Fruit fly (Drosophila melanogaster) whole organism, embryonic: ENCODE measurements around the gene SmD1.
A peak's percentile ranks its signal among the peaks of the same experiment; 100 is the strongest.

Source experiments
- CG10462 ChIP-seq: fragments of 200-800 bp; sonication (Bioruptor generic); optimal IDR thresholded peaks from 2 replicates; lab custom pipeline; 2016; ENCODE audit warnings: missing biosample characterization, missing genetic modification characterization
- CG11695 ChIP-seq: fragments of 200-800 bp; sonication (Bioruptor generic); IDR thresholded peaks from 3 replicates; pipeline ENCODE4 v1.3.6; 2022; ENCODE audit warnings: missing biosample characterization, missing genetic modification characterization
- CG12391 ChIP-seq: fragments of 200-800 bp; sonication (Bioruptor generic); optimal IDR thresholded peaks from 3 replicates; lab custom pipeline; 2018; ENCODE audit warnings: missing biosample characterization, mild to moderate bottlenecking, missing genetic modification characterization, moderate library complexity
- CG12942 ChIP-seq: fragments of 200-800 bp; sonication (Bioruptor generic); optimal IDR thresholded peaks from 3 replicates; lab custom pipeline; 2016; ENCODE audit warnings: missing biosample characterization, missing genetic modification characterization
- CG13894 ChIP-seq: fragments of 200-800 bp; sonication (Bioruptor generic); optimal IDR thresholded peaks from 3 replicates; lab custom pipeline; 2018; ENCODE audit warnings: missing biosample characterization, mild to moderate bottlenecking, missing genetic modification characterization, moderate library complexity
- CG16815 ChIP-seq: fragments of 200-800 bp; sonication (Bioruptor generic); optimal IDR thresholded peaks from 3 replicates; lab custom pipeline; 2017; ENCODE audit warnings: missing biosample characterization, mild to moderate bottlenecking, missing genetic modification characterization
- CG17328 ChIP-seq: fragments of 200-800 bp; sonication (Bioruptor generic); IDR thresholded peaks from 2 replicates; pipeline ENCODE4 v1.3.6; 2022; ENCODE audit warnings: missing biosample characterization, missing genetic modification characterization
- CG17568 ChIP-seq: fragments of 200-800 bp; sonication (Bioruptor generic); optimal IDR thresholded peaks from 2 replicates; lab custom pipeline; 2018; ENCODE audit warnings: missing biosample characterization, mild to moderate bottlenecking, missing genetic modification characterization, moderate library complexity
- CG17912 ChIP-seq: fragments of 200-800 bp; sonication (Bioruptor generic); optimal IDR thresholded peaks from 2 replicates; lab custom pipeline; 2018; ENCODE audit warnings: missing biosample characterization, mild to moderate bottlenecking, missing genetic modification characterization
- CG1832 ChIP-seq: fragments of 200-800 bp; sonication (Bioruptor generic); optimal IDR thresholded peaks from 2 replicates; lab custom pipeline; 2017; ENCODE audit warnings: missing biosample characterization, mild to moderate bottlenecking, missing genetic modification characterization, inconsistent platforms
- CG2120 ChIP-seq: fragments of 200-800 bp; sonication (Bioruptor generic); optimal IDR thresholded peaks from 3 replicates; lab custom pipeline; 2016; ENCODE audit warnings: missing biosample characterization, missing genetic modification characterization
- CG2678 ChIP-seq: fragments of 200-800 bp; sonication (Bioruptor generic); optimal IDR thresholded peaks from 3 replicates; lab custom pipeline; 2019; ENCODE audit warnings: missing biosample characterization, mild to moderate bottlenecking, missing genetic modification characterization, moderate library complexity
- CG31365 ChIP-seq: fragments of 200-800 bp; sonication (Bioruptor generic); optimal IDR thresholded peaks from 2 replicates; lab custom pipeline; 2018; ENCODE audit warnings: missing biosample characterization, mild to moderate bottlenecking, missing genetic modification characterization
- CG31441 ChIP-seq: fragments of 200-800 bp; sonication (Bioruptor generic); IDR thresholded peaks from 2 replicates; pipeline ENCODE4 v1.3.6; 2022; ENCODE audit warnings: missing biosample characterization, missing genetic modification characterization
- CG32532 ChIP-seq: fragments of 200-800 bp; sonication (Bioruptor generic); IDR thresholded peaks from 2 replicates; pipeline ENCODE4 v1.3.6; 2022; ENCODE audit warnings: missing biosample characterization, missing genetic modification characterization
- CG33213 ChIP-seq: fragments of 200-800 bp; sonication (Bioruptor generic); optimal IDR thresholded peaks from 3 replicates; lab custom pipeline; 2016; ENCODE audit warnings: missing biosample characterization, missing genetic modification characterization
- CG43689 ChIP-seq: fragments of 200-800 bp; sonication (Bioruptor generic); IDR thresholded peaks from 2 replicates; pipeline ENCODE4 v1.3.6; 2022; ENCODE audit warnings: missing biosample characterization, missing genetic modification characterization
- CG4404 ChIP-seq: fragments of 200-800 bp; sonication (Bioruptor generic); IDR thresholded peaks from 2 replicates; pipeline ENCODE4 v1.3.6; 2022; ENCODE audit warnings: missing biosample characterization, missing genetic modification characterization
- CG6765 ChIP-seq: fragments of 200-800 bp; sonication (Bioruptor generic); optimal IDR thresholded peaks from 3 replicates; lab custom pipeline; 2017; ENCODE audit warnings: missing biosample characterization, mild to moderate bottlenecking, missing genetic modification characterization
- CG7745 ChIP-seq: fragments of 200-800 bp; sonication (Bioruptor generic); optimal IDR thresholded peaks from 2 replicates; lab custom pipeline; 2018; ENCODE audit warnings: missing biosample characterization, mild to moderate bottlenecking, missing genetic modification characterization, moderate library complexity
- CG7786 ChIP-seq: fragments of 200-800 bp; sonication (Bioruptor generic); optimal IDR thresholded peaks from 2 replicates; lab custom pipeline; 2016; ENCODE audit warnings: missing biosample characterization, missing genetic modification characterization
- CG8359 ChIP-seq: fragments of 200-800 bp; sonication (Bioruptor generic); optimal IDR thresholded peaks from 2 replicates; lab custom pipeline; 2017; ENCODE audit warnings: missing biosample characterization, mild to moderate bottlenecking, missing genetic modification characterization, borderline replicate concordance
- CG9727 ChIP-seq: fragments of 200-800 bp; sonication (Bioruptor generic); optimal IDR thresholded peaks from 3 replicates; lab custom pipeline; 2017; ENCODE audit warnings: missing biosample characterization, mild to moderate bottlenecking, missing genetic modification characterization
- CG9817 ChIP-seq: fragments of 200-800 bp; sonication (Bioruptor generic); optimal IDR thresholded peaks from 2 replicates; lab custom pipeline; 2018; ENCODE audit warnings: missing biosample characterization, mild to moderate bottlenecking, missing genetic modification characterization, moderate library complexity
- CTCF ChIP-seq: fragments of 200-800 bp; sonication (Bioruptor generic); optimal IDR thresholded peaks from 2 replicates; lab custom pipeline; 2017; ENCODE audit warnings: missing biosample characterization, mild to moderate bottlenecking, missing genetic modification characterization, moderate library complexity
- Dip2 ChIP-seq: fragments of 200-800 bp; sonication (Bioruptor generic); IDR thresholded peaks from 2 replicates; pipeline ENCODE4 v1.3.6; 2022; ENCODE audit warnings: missing biosample characterization, missing genetic modification characterization
- E2f2 ChIP-seq: fragments of 200-800 bp; sonication (Bioruptor generic); IDR thresholded peaks from 2 replicates; pipeline ENCODE4 v1.3.6; 2022; ENCODE audit warnings: missing biosample characterization, missing genetic modification characterization
- Meics ChIP-seq: fragments of 200-800 bp; sonication (Bioruptor generic); optimal IDR thresholded peaks from 2 replicates; lab custom pipeline; 2017; ENCODE audit warnings: missing biosample characterization, mild to moderate bottlenecking, missing genetic modification characterization
- NfI ChIP-seq: fragments of 200-800 bp; sonication (Bioruptor generic); optimal IDR thresholded peaks from 3 replicates; lab custom pipeline; 2018; ENCODE audit warnings: missing biosample characterization, mild to moderate bottlenecking, missing genetic modification characterization, moderate library complexity
- Oli ChIP-seq: fragments of 200-800 bp; sonication (Bioruptor generic); optimal IDR thresholded peaks from 2 replicates; lab custom pipeline; 2018; ENCODE audit warnings: missing biosample characterization, mild to moderate bottlenecking, missing genetic modification characterization, moderate library complexity
- Pdp1 ChIP-seq, 2 experiments: fragments of 200-800 bp; sonication (Bioruptor generic); optimal IDR thresholded peaks; 3 replicates each; lab custom pipeline; 2016; ENCODE audit warnings: missing biosample characterization in 2 of 2, missing genetic modification characterization in 2 of 2, mild to moderate bottlenecking in 1 of 2, moderate library complexity in 1 of 2
- Sry-δ ChIP-seq: fragments of 200-800 bp; sonication (Bioruptor generic); optimal IDR thresholded peaks from 2 replicates; lab custom pipeline; 2016; ENCODE audit warnings: missing biosample characterization, missing genetic modification characterization
- YL-1 ChIP-seq: fragments of 200-800 bp; sonication (Bioruptor generic); optimal IDR thresholded peaks from 3 replicates; lab custom pipeline; 2017; ENCODE audit warnings: missing biosample characterization, mild to moderate bottlenecking, missing genetic modification characterization
- aop ChIP-seq: fragments of 200-800 bp; sonication (Bioruptor generic); IDR thresholded peaks from 2 replicates; pipeline ENCODE4 v1.3.6; 2022; ENCODE audit warnings: missing biosample characterization, missing genetic modification characterization
- cato ChIP-seq: fragments of 200-800 bp; sonication (Bioruptor generic); optimal IDR thresholded peaks from 2 replicates; lab custom pipeline; 2016; ENCODE audit warnings: missing biosample characterization, missing genetic modification characterization, borderline replicate concordance
- croc ChIP-seq: fragments of 200-800 bp; sonication (Bioruptor generic); conservative IDR thresholded peaks from 3 replicates; pipeline ENCODE4 v1.3.6; 2022; ENCODE audit warnings: missing biosample characterization, missing genetic modification characterization
- dmrt11E ChIP-seq: fragments of 200-800 bp; sonication (Bioruptor generic); optimal IDR thresholded peaks from 3 replicates; lab custom pipeline; 2018; ENCODE audit warnings: missing biosample characterization, mild to moderate bottlenecking, missing genetic modification characterization, moderate library complexity
- fd96Cb ChIP-seq: fragments of 200-800 bp; sonication (Bioruptor generic); optimal IDR thresholded peaks from 2 replicates; lab custom pipeline; 2018; ENCODE audit warnings: missing biosample characterization, mild to moderate bottlenecking, missing genetic modification characterization, moderate library complexity
- hbn ChIP-seq: fragments of 200-800 bp; sonication (Bioruptor generic); IDR thresholded peaks from 2 replicates; pipeline ENCODE4 v1.3.6; 2022; ENCODE audit warnings: missing biosample characterization, missing genetic modification characterization; ENCODE audit not compliant: partially characterized antibody
- inv ChIP-seq: fragments of 200-800 bp; sonication (Bioruptor generic); IDR thresholded peaks from 2 replicates; pipeline ENCODE4 v1.3.6; 2022; ENCODE audit warnings: missing biosample characterization, missing genetic modification characterization; ENCODE audit not compliant: partially characterized antibody
- kay ChIP-seq: fragments of 200-800 bp; sonication (Bioruptor generic); optimal IDR thresholded peaks from 2 replicates; lab custom pipeline; 2016; ENCODE audit warnings: missing biosample characterization, missing genetic modification characterization
- lmd ChIP-seq: fragments of 200-800 bp; sonication (Bioruptor generic); IDR thresholded peaks from 2 replicates; pipeline ENCODE4 v1.3.6; 2022; ENCODE audit warnings: missing biosample characterization, missing genetic modification characterization
- otp ChIP-seq: fragments of 200-800 bp; sonication (Bioruptor generic); IDR thresholded peaks from 3 replicates; pipeline ENCODE4, ENCODE4 v1.3.6; 2022; ENCODE audit warnings: missing biosample characterization, missing genetic modification characterization
- pita ChIP-seq: fragments of 200-800 bp; sonication (Bioruptor generic); optimal IDR thresholded peaks from 2 replicates; lab custom pipeline; 2017; ENCODE audit warnings: missing biosample characterization, mild to moderate bottlenecking, missing genetic modification characterization
- ranshi ChIP-seq: fragments of 200-800 bp; sonication (Bioruptor generic); IDR thresholded peaks from 2 replicates; pipeline ENCODE4 v1.3.6; 2022; ENCODE audit warnings: missing biosample characterization, missing genetic modification characterization
- scrt ChIP-seq: fragments of 200-800 bp; sonication (Bioruptor generic); optimal IDR thresholded peaks from 2 replicates; lab custom pipeline; 2018; ENCODE audit warnings: missing biosample characterization, mild to moderate bottlenecking, missing genetic modification characterization, moderate library complexity
- sens-2 ChIP-seq: fragments of 200-800 bp; sonication (Bioruptor generic); IDR thresholded peaks from 2 replicates; pipeline ENCODE4 v1.3.6; 2022; ENCODE audit warnings: missing biosample characterization, missing genetic modification characterization
- shn ChIP-seq: fragments of 200-800 bp; sonication (Bioruptor generic); optimal IDR thresholded peaks from 3 replicates; lab custom pipeline; 2016; ENCODE audit warnings: missing biosample characterization, missing genetic modification characterization
- sima ChIP-seq: fragments of 200-800 bp; sonication (Bioruptor generic); optimal IDR thresholded peaks from 2 replicates; lab custom pipeline; 2016; ENCODE audit warnings: missing biosample characterization, missing genetic modification characterization
- tio ChIP-seq: fragments of 200-800 bp; sonication (Bioruptor generic); optimal IDR thresholded peaks from 2 replicates; lab custom pipeline; 2017; ENCODE audit warnings: missing biosample characterization, missing genetic modification characterization, inconsistent platforms
- zen2 ChIP-seq: fragments of 200-800 bp; sonication (Bioruptor generic); IDR thresholded peaks from 3 replicates; pipeline ENCODE4 v1.3.6; 2022; ENCODE audit warnings: missing biosample characterization, missing genetic modification characterization; ENCODE audit not compliant: partially characterized antibody

SmD1 gene

DNA sequence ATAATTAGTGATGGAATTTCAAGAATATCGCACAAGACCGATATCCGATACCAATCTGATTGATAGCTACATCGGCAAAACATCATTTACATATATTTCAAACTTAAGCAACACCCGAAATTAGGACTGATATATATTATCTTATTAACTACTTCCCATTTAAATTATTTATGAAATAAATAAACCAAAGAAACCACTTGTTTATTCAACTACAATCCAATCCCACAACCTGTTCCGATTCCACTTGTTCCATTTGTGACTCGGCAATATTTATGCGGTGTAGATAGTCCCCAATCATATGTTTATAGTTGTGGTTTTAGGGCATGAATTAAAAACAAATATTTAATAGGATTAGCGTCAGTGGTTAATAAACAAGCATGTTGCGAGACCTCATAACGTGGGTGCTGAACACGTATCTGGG is 20.4 kb upstream of the SmD1 start, which contains the start of the genes CG10973 and Vps13D (continued):
- TF ChIP-seq CG13894 (tag; lab: Kevin White, UChicago) (no peak), CG8359 (GFP tag; lab: Kevin White, UChicago) (peak; percentile 50), CG7745 (tag; lab: Kevin White, UChicago) (no peak), scrt (GFP tag; lab: Kevin White, UChicago) (no peak), CG9727 (GFP tag; lab: Kevin White, UChicago) (no peak), fd96Cb (tag; lab: Kevin White, UChicago) (no peak), cato (GFP tag; lab: Kevin White, UChicago) (no peak), Dip2 (no peak), zen2 (GFP tag; lab: Robert Waterston, UW) (peak; percentile 71; the same call in 2 of the 3 replicates), ranshi (GFP tag; lab: Robert Waterston, UW) (peak; percentile 47; the same call in 1 of the 2 replicates), lmd (GFP tag; lab: Robert Waterston, UW) (no peak), CG9817 (tag; lab: Kevin White, UChicago) (no peak), CG17328 (GFP tag; lab: Robert Waterston, UW) (peak; percentile 51; the same call in 1 of the 2 replicates), CG10462 (GFP tag; lab: Kevin White, UChicago) (no peak), CG1832 (no peak), kay (GFP tag; lab: Kevin White, UChicago) (peak; percentile 1), CG4404 (GFP tag; lab: Robert Waterston, UW) (no peak), sens-2 (GFP tag; lab: Robert Waterston, UW) (no peak), CG2678 (tag; lab: Kevin White, UChicago) (no peak), CG31441 (GFP tag; lab: Robert Waterston, UW) (no peak), hbn (GFP tag; lab: Robert Waterston, UW) (peak; percentile 78; the same call in 1 of the 2 replicates), tio (GFP tag; lab: Kevin White, UChicago) (no peak), Meics (no peak), CG43689 (GFP tag; lab: Robert Waterston, UW) (no peak), inv (peak; percentile 89), pita (GFP tag; lab: Kevin White, UChicago) (peak; percentile 59), E2f2 (GFP tag; lab: Robert Waterston, UW) (peak; percentile 40; the same call in 1 of the 2 replicates), Pdp1 (GFP tag; optimal IDR thresholded peaks at IDR 0.05; lab: Kevin White, UChicago) (no peak), NfI (no peak), CG6765 (GFP tag; lab: Kevin White, UChicago) (no peak), CG11695 (GFP tag; lab: Robert Waterston, UW) (no peak), CG33213 (GFP tag; lab: Kevin White, UChicago) (peak; percentile 71), CG32532 (GFP tag; lab: Robert Waterston, UW) (0 out of 2 replicates have a peak, but pooled peaks have one; percentile 7), dmrt11E (tag; lab: Kevin White, UChicago) (peak; percentile 68), sima (GFP tag; lab: Kevin White, UChicago) (peak; percentile 55), YL-1 (GFP tag; lab: Kevin White, UChicago) (peak; percentile 91), CG2120 (GFP tag; lab: Kevin White, UChicago) (peak; percentile 53), CG7786 (GFP tag; lab: Kevin White, UChicago) (no peak), Oli (tag; lab: Kevin White, UChicago) (no peak), otp (GFP tag; lab: Robert Waterston, UW) (no peak), CTCF (GFP tag; lab: Kevin White, UChicago) (peak; percentile 44), aop (GFP tag; lab: Robert Waterston, UW) (no peak), Sry-δ (GFP tag; lab: Kevin White, UChicago) (peak; percentile 86), shn (GFP tag; lab: Kevin White, UChicago) (no peak), CG31365 (peak; percentile 62), croc (GFP tag; lab: Robert Waterston, UW) (no peak), CG17568 (peak; percentile 84), CG17912 (GFP tag; lab: Kevin White, UChicago) (peak; percentile 75), CG16815 (no peak), CG12942 (GFP tag; lab: Kevin White, UChicago) (peak; percentile 19), CG12391 (tag; lab: Kevin White, UChicago) (no peak)
